Worm (Caenorhabditis elegans) whole organism, late embryonic: Measurements from ENCODE around the gene F58A6.9.
"Not testable (repeated sequence)": the region's sequence is repeated elsewhere in the genome, so short reads cannot be mapped to it uniquely, and the experiment has no call there.

Experiments
- C08G9.2 ChIP-seq: sonication (generic microtip); optimal IDR thresholded peaks from 2 replicates; lab custom pipeline; 2016; ENCODE audit warnings: mild to moderate bottlenecking, missing genetic modification characterization, moderate library complexity, missing compliant biosample characterization
- F13H6.1 ChIP-seq: sonication (generic microtip); optimal IDR thresholded peaks from 2 replicates; lab custom pipeline; 2016; ENCODE audit warnings: missing genetic modification characterization, missing compliant biosample characterization
- K09A11.1 ChIP-seq: sonication (generic microtip); optimal IDR thresholded peaks from 2 replicates; lab custom pipeline; 2017; ENCODE audit warnings: antibody characterized with exemption, mild to moderate bottlenecking, missing genetic modification characterization, missing compliant biosample characterization; ENCODE audit not compliant: insufficient read depth
- T23F11.4 ChIP-seq: fragments of 200-800 bp; sonication (Bioruptor generic); optimal IDR thresholded peaks from 2 replicates; lab custom pipeline; 2018; ENCODE audit warnings: mild to moderate bottlenecking, missing genetic modification characterization, missing compliant biosample characterization
- Y22D7AL.16 ChIP-seq: sonication (generic microtip); optimal IDR thresholded peaks from 2 replicates; lab custom pipeline; 2016; ENCODE audit warnings: missing genetic modification characterization, missing compliant biosample characterization
- ahr-1 ChIP-seq: sonication (generic microtip); optimal IDR thresholded peaks from 2 replicates; lab custom pipeline; 2016; ENCODE audit warnings: missing genetic modification characterization, missing compliant biosample characterization
- ama-1 ChIP-seq: fragments of 150-350 bp; optimal IDR thresholded peaks from 2 replicates; lab custom pipeline; 2014
- ceh-14 ChIP-seq: sonication (generic microtip); optimal IDR thresholded peaks from 2 replicates; lab custom pipeline; 2016; ENCODE audit warnings: missing genotype, missing genetic modification characterization, missing compliant biosample characterization
- ceh-22 ChIP-seq: sonication (generic microtip); optimal IDR thresholded peaks from 2 replicates; lab custom pipeline; 2017; ENCODE audit warnings: missing biosample characterization, missing genetic modification characterization
- ceh-24 ChIP-seq: sonication (generic microtip); optimal IDR thresholded peaks from 2 replicates; lab custom pipeline; 2016; ENCODE audit warnings: mild to moderate bottlenecking, missing genetic modification characterization, missing compliant biosample characterization
- ceh-48 ChIP-seq: sonication (generic microtip); optimal IDR thresholded peaks from 2 replicates; lab custom pipeline; 2016; ENCODE audit warnings: missing genetic modification characterization, inconsistent platforms, missing compliant biosample characterization
- ceh-6 ChIP-seq: fragments of 200-800 bp; sonication (Bioruptor generic); optimal IDR thresholded peaks from 2 replicates; lab custom pipeline; 2018; ENCODE audit warnings: mild to moderate bottlenecking, missing genetic modification characterization, missing compliant biosample characterization
- ceh-9 ChIP-seq: sonication (generic microtip); optimal IDR thresholded peaks from 2 replicates; lab custom pipeline; 2016; ENCODE audit warnings: mild to moderate bottlenecking, missing genetic modification characterization, inconsistent platforms, missing compliant biosample characterization
- che-1 ChIP-seq: sonication (generic microtip); optimal IDR thresholded peaks from 2 replicates; lab custom pipeline; 2016; ENCODE audit warnings: mild to moderate bottlenecking, missing genetic modification characterization, missing compliant biosample characterization
- dve-1 ChIP-seq: sonication (generic microtip); optimal IDR thresholded peaks from 2 replicates; lab custom pipeline; 2017; ENCODE audit warnings: antibody characterized with exemption, mild to moderate bottlenecking, missing genetic modification characterization, missing compliant biosample characterization
- elt-2 ChIP-seq: sonication (generic microtip); optimal IDR thresholded peaks from 2 replicates; lab custom pipeline; 2016; ENCODE audit warnings: missing genetic modification reagents, missing genetic modification characterization, missing compliant biosample characterization
- elt-4 ChIP-seq: sonication (generic microtip); optimal IDR thresholded peaks from 2 replicates; lab custom pipeline; 2016; ENCODE audit warnings: missing genetic modification characterization, missing compliant biosample characterization
- ets-4 ChIP-seq: sonication (generic microtip); optimal IDR thresholded peaks from 2 replicates; lab custom pipeline; 2016; ENCODE audit warnings: missing genetic modification characterization, missing compliant biosample characterization
- eyg-1 ChIP-seq: sonication (generic microtip); optimal IDR thresholded peaks from 2 replicates; lab custom pipeline; 2016; ENCODE audit warnings: missing genotype, missing genetic modification characterization, missing compliant biosample characterization
- gmeb-2 ChIP-seq: sonication (generic microtip); optimal IDR thresholded peaks from 2 replicates; lab custom pipeline; 2016; ENCODE audit warnings: missing genetic modification characterization, inconsistent platforms, missing compliant biosample characterization
- hlh-13 ChIP-seq: fragments of 200-800 bp; sonication (Bioruptor generic); optimal IDR thresholded peaks from 2 replicates; lab custom pipeline; 2018; ENCODE audit warnings: mild to moderate bottlenecking, missing genetic modification characterization, missing compliant biosample characterization
- hlh-30 ChIP-seq: sonication (generic microtip); optimal IDR thresholded peaks from 2 replicates; lab custom pipeline; 2017; ENCODE audit warnings: antibody characterized with exemption, missing genetic modification characterization, missing compliant biosample characterization; ENCODE audit not compliant: insufficient read depth
- hlh-8 ChIP-seq: sonication (generic microtip); optimal IDR thresholded peaks from 2 replicates; lab custom pipeline; 2016; ENCODE audit warnings: missing genotype, missing genetic modification characterization, missing compliant biosample characterization
- lim-6 ChIP-seq: sonication (generic microtip); optimal IDR thresholded peaks from 2 replicates; lab custom pipeline; 2016; ENCODE audit warnings: missing genetic modification characterization, missing compliant biosample characterization
- madf-2 ChIP-seq: sonication (generic microtip); optimal IDR thresholded peaks from 2 replicates; lab custom pipeline; 2017; ENCODE audit warnings: missing genetic modification characterization, missing compliant biosample characterization
- mec-3 ChIP-seq: sonication (generic microtip); optimal IDR thresholded peaks from 2 replicates; lab custom pipeline; 2016; ENCODE audit warnings: borderline replicate concordance, missing genetic modification characterization, missing compliant biosample characterization
- nfya-1 ChIP-seq: sonication (generic microtip); optimal IDR thresholded peaks from 2 replicates; lab custom pipeline; 2017; ENCODE audit warnings: missing genetic modification characterization, mild to moderate bottlenecking, missing compliant biosample characterization, antibody characterized with exemption, moderate library complexity
- nhr-232 ChIP-seq: sonication (generic microtip); optimal IDR thresholded peaks from 2 replicates; lab custom pipeline; 2016; ENCODE audit warnings: missing genetic modification characterization, missing compliant biosample characterization
- npax-4 ChIP-seq: sonication (generic microtip); optimal IDR thresholded peaks from 2 replicates; lab custom pipeline; 2016; ENCODE audit warnings: missing genetic modification characterization, missing compliant biosample characterization
- pha-2 ChIP-seq: sonication (generic microtip); optimal IDR thresholded peaks from 2 replicates; lab custom pipeline; 2017; ENCODE audit warnings: mild to moderate bottlenecking, missing genetic modification characterization, missing compliant biosample characterization
- pha-4 ChIP-seq: fragments of 150-350 bp; optimal IDR thresholded peaks from 2 replicates; lab custom pipeline; 2018; ENCODE audit warnings: missing biosample characterization, missing genetic modification reagents, missing genetic modification characterization
- pqm-1 ChIP-seq: sonication (generic microtip); optimal IDR thresholded peaks from 2 replicates; lab custom pipeline; 2016; ENCODE audit warnings: missing genetic modification characterization, missing compliant biosample characterization
- ref-2 ChIP-seq: sonication (generic microtip); optimal IDR thresholded peaks from 2 replicates; lab custom pipeline; 2016; ENCODE audit warnings: missing genetic modification characterization, missing compliant biosample characterization
- sox-4 ChIP-seq: sonication (generic microtip); optimal IDR thresholded peaks from 2 replicates; lab custom pipeline; 2017; ENCODE audit warnings: mild to moderate bottlenecking, missing genetic modification characterization, inconsistent platforms, missing compliant biosample characterization
- syd-9 ChIP-seq: sonication (generic microtip); optimal IDR thresholded peaks from 2 replicates; lab custom pipeline; 2016; ENCODE audit warnings: mild to moderate bottlenecking, missing genetic modification characterization, moderate library complexity, missing compliant biosample characterization
- tbx-7 ChIP-seq: sonication (generic microtip); optimal IDR thresholded peaks from 2 replicates; lab custom pipeline; 2016; ENCODE audit warnings: missing genotype, missing genetic modification characterization, missing compliant biosample characterization
- ttx-3 ChIP-seq: sonication (generic microtip); optimal IDR thresholded peaks from 2 replicates; lab custom pipeline; 2016; ENCODE audit warnings: missing genetic modification reagents, missing genetic modification characterization, missing compliant biosample characterization
- unc-3 ChIP-seq, 2 experiments: fragments of 200-800 bp in 1 of 2; sonication (Bioruptor generic) in 1 of 2; sonication (generic microtip) in 1 of 2; conservative IDR thresholded peaks in 1 of 2; optimal IDR thresholded peaks in 1 of 2; 2 replicates each; pipeline versions ENCODE4 v1.3.6 to Lab custom; 2016 to 2022; ENCODE audit warnings: missing compliant biosample characterization in 2 of 2, missing genetic modification characterization in 2 of 2, missing genetic modification reagents in 1 of 2
- unc-42 ChIP-seq: sonication (generic microtip); optimal IDR thresholded peaks from 2 replicates; lab custom pipeline; 2016; ENCODE audit warnings: missing genotype, missing genetic modification characterization, missing compliant biosample characterization
- unc-55 ChIP-seq: sonication (generic microtip); optimal IDR thresholded peaks from 2 replicates; lab custom pipeline; 2017; ENCODE audit warnings: missing biosample characterization, missing genetic modification reagents, missing genetic modification characterization
- unc-86 ChIP-seq: sonication (generic microtip); optimal IDR thresholded peaks from 2 replicates; lab custom pipeline; 2016; ENCODE audit warnings: missing genetic modification characterization, missing compliant biosample characterization

The F58A6.9 gene

DNA sequence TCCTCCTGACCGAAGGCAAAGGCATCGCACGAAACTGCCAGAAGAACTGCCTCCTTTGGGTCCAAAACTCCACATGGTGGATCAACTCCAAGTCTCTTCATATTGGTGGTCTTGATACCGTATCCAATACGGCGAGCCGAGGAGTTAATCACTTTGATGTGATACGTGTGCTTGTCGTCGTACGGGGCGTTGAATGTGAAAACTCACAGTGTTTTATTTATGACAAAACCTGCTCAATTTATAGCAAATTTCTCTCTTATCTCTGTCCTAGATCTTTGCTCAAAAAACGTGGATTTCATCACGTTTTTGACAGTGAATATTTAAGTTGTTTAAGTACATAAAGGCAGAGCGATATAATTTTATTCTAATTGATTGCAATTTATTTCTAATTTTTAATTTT lies at the start of gene F58A6.9:
Gene F58A6.9 (minus strand): TSS at position 101 of the 400 bp plus-strand sequence.
- not testable (repeated sequence) for TF ChIP-seq mec-3 (tag; lab: Kevin White, UChicago); sox-4 (tag; lab: Kevin White, UChicago); ama-1 (lab: Kevin White, UChicago)

DNA sequence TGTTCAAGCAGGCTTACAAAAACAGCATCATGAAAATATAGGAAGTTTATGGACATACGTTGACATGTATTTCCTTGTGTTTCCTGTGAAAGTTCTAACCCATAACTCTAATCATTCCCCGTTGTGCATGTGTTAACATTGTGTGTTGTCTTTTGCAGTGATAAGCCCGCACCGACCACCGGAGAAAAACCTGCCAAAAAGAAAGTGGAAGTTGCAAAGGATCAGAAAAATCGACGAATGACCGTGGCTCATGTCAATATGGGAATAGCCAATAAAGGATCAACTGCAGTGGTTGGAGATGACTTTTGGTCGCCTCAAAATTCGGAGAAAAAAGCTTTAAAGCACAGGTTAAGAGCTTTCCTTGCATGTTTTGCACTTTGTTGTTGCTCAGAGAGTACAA lies 46.6 kb upstream of the F58A6.9 start:
- TF ChIP-seq pha-4 (tag; lab: Kevin White, UChicago) = no peak
- no peak for TF ChIP-seq Y22D7AL.16 (tag; lab: Kevin White, UChicago)
- peak; percentile 6 for TF ChIP-seq elt-2 (tag; lab: Kevin White, UChicago)
- TF ChIP-seq ceh-6 (GFP tag; lab: Kevin White, UChicago) = no peak
- no peak for TF ChIP-seq ama-1 (lab: Kevin White, UChicago)

DNA sequence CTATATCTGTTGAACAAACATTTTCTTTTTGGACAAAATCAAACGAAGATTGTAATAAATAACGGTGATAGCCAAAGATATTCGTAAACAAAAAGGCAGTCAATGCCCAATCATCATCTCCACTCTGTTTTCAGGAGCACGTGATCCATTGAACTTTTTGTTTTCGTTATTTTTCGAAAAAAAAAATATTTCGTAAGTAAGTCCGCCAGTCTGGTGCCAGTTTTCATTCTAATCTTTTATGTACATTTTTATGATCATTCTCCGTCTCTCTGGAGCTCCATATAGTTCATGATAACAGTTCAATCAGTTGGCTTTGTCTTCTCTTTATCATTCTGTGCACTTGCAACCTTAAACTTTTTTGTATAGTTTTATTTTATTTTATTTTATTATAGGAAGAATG lies 44.3 kb upstream of the F58A6.9 start, which contains the start of gene ampd-1:
Gene ampd-1 (plus strand): TSS at position 393 of the 400 bp plus-strand sequence.
- TF ChIP-seq ref-2 (tag; lab: Kevin White, UChicago) (no peak), elt-2 (tag; lab: Kevin White, UChicago) (peak; percentile 84)
- TF ChIP-seq, all 69 proteins: peak for 1

DNA sequence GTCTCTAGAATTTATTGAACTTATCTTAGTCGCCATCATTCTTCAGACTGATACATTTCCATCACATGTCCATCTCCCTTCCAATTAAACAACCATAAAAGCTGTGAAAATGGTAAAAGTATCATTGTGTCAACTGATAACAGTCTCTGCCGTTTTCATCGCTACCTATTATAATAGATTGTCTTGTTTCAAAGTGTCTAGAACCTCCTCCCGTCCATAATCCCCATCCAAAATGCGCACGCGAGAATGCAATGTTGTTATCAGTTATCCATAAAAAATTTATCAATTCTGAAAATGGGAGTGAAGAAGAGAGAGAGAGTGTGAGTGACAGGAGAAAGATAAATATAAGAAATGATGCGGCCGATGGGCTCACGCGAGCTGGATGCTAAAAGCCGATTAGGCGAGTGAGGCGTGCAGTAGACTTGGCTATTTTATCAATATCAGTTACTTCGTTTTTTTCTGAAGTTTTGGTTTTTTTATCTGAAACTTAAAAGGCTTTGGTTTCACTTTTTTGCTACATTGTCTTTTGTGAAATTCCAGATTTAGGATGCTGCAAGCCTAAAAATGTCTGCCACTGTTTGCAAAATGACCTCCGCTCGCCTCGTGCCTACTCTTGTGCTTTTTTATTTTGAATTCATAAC lies 43.4 kb upstream of the F58A6.9 start:
- TF ChIP-seq F13H6.1 (tag; lab: Kevin White, UChicago) (no peak), npax-4 (tag; lab: Kevin White, UChicago) (no peak), elt-2 (tag; lab: Kevin White, UChicago) (peak; percentile 96), pqm-1 (tag; lab: Kevin White, UChicago) (peak; percentile 66), mec-3 (tag; lab: Kevin White, UChicago) (no peak), eyg-1 (no peak), unc-86 (tag; lab: Kevin White, UChicago) (no peak), ets-4 (tag; lab: Kevin White, UChicago) (no peak), pha-4 (tag; lab: Kevin White, UChicago) (no peak), unc-3 (GFP tag; conservative IDR thresholded peaks at IDR 0.05; lab: Robert Waterston, UW) (no peak), unc-3 (tag; optimal IDR thresholded peaks at IDR 0.05; lab: Kevin White, UChicago) (no peak), gmeb-2 (tag; lab: Kevin White, UChicago) (no peak), dve-1 (tag; lab: Kevin White, UChicago) (peak; percentile 40), tbx-7 (tag; lab: Kevin White, UChicago) (no peak), ttx-3 (tag; lab: Kevin White, UChicago) (no peak), ceh-6 (GFP tag; lab: Kevin White, UChicago) (no peak), ahr-1 (no peak), lim-6 (tag; lab: Kevin White, UChicago) (no peak), hlh-13 (no peak), K09A11.1 (tag; lab: Kevin White, UChicago) (no peak), unc-42 (no peak)

DNA sequence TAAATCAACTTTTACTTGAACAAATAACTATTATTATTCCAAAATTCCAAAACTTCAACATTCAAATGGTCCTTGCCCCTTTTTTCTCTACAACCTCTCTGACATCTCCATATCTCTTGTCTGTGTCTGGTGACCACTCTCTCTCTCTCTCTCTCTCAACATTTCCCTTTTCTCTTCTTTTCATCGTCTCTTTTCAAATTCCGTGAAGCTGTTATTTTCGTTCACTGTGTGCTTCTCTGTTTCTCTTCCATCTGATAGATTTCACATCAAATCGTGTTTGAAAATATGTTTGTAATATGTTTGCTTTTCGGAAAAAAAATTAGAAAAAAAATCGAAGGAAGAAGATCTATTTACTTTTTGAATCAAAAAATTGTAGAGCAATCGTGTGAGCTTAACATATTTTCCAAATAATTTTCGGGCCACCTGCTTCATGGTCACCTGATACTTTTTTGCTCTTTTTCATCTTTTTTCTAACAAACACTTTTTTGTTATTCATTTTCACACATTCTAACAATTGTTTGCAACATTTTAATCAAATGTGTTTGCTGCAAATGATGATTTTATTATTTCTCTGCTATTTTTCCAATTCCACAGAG lies 42.4 kb upstream of the F58A6.9 start:
- TF ChIP-seq madf-2 (no peak), hlh-30 (tag; lab: Kevin White, UChicago) (peak; percentile 61), npax-4 (tag; lab: Kevin White, UChicago) (no peak), unc-55 (GFP tag; lab: Kevin White, UChicago) (peak; percentile 59), nhr-232 (tag; lab: Kevin White, UChicago) (no peak), ceh-22 (tag; lab: Kevin White, UChicago) (no peak), pha-2 (tag; lab: Kevin White, UChicago) (no peak), nfya-1 (tag; lab: Kevin White, UChicago) (peak; percentile 7), che-1 (no peak), hlh-8 (tag; lab: Kevin White, UChicago) (no peak), dve-1 (tag; lab: Kevin White, UChicago) (no peak), eyg-1 (no peak), C08G9.2 (no peak), ceh-14 (tag; lab: Kevin White, UChicago) (no peak), elt-4 (tag; lab: Kevin White, UChicago) (no peak), syd-9 (tag; lab: Kevin White, UChicago) (no peak), ceh-48 (tag; lab: Kevin White, UChicago) (no peak), T23F11.4 (GFP tag; lab: Kevin White, UChicago) (no peak), ceh-24 (no peak), pha-4 (tag; lab: Kevin White, UChicago) (no peak), ceh-9 (tag; lab: Kevin White, UChicago) (no peak), sox-4 (tag; lab: Kevin White, UChicago) (no peak)
